Worm (Caenorhabditis elegans) whole organism, young adult: ENCODE results near the gene nhr-120.
A peak's percentile ranks its signal among the peaks of the same experiment; 100 is the strongest.

Source experiments
- F23B12.7 ChIP-seq: sonication (generic microtip); optimal IDR thresholded peaks from 2 replicates; lab custom pipeline; 2017; ENCODE audit warnings: missing genetic modification characterization, mild to moderate bottlenecking, missing compliant biosample characterization, antibody characterized with exemption, moderate library complexity; ENCODE audit not compliant: insufficient read depth
- F33H1.4 ChIP-seq: fragments of 200-800 bp; sonication (Bioruptor generic); IDR thresholded peaks from 2 replicates; pipeline ENCODE4 v1.3.6; 2022; ENCODE audit warnings: missing genetic modification reagents, missing genetic modification characterization, missing compliant biosample characterization
- F39B2.1 ChIP-seq: fragments of 200-800 bp; sonication (Bioruptor generic); IDR thresholded peaks from 2 replicates; pipeline ENCODE4 v1.3.6; 2022; ENCODE audit warnings: missing genetic modification reagents, missing genetic modification characterization, missing compliant biosample characterization
- F57A8.1 ChIP-seq: fragments of 200-800 bp; sonication (Bioruptor generic); optimal IDR thresholded peaks from 2 replicates; lab custom pipeline; 2018; ENCODE audit warnings: mild to moderate bottlenecking, missing genetic modification characterization, moderate library complexity, missing compliant biosample characterization
- F57C9.4 ChIP-seq: sonication (generic microtip); optimal IDR thresholded peaks from 2 replicates; lab custom pipeline; 2017; ENCODE audit warnings: mild to moderate bottlenecking, missing genetic modification characterization, missing compliant biosample characterization
- Y53F4B.3 ChIP-seq: fragments of 200-800 bp; sonication (Bioruptor generic); IDR thresholded peaks from 2 replicates; pipeline ENCODE4 v1.3.6; 2022; ENCODE audit warnings: missing genetic modification reagents, missing genetic modification characterization, missing compliant biosample characterization
- Y56A3A.18 ChIP-seq: fragments of 200-800 bp; sonication (Bioruptor generic); IDR thresholded peaks from 2 replicates; pipeline ENCODE4 v1.3.6; 2022; ENCODE audit warnings: missing genetic modification reagents, missing genetic modification characterization, missing compliant biosample characterization
- ZK185.1 ChIP-seq: sonication (generic microtip); optimal IDR thresholded peaks from 2 replicates; lab custom pipeline; 2016; ENCODE audit warnings: mild to moderate bottlenecking, missing genetic modification characterization, missing compliant biosample characterization; ENCODE audit not compliant: poor library complexity, severe bottlenecking
- attf-3 ChIP-seq: fragments of 200-800 bp; sonication (Bioruptor generic); conservative IDR thresholded peaks from 2 replicates; pipeline ENCODE4 v1.3.6; 2022; ENCODE audit warnings: missing genetic modification reagents, missing genetic modification characterization, missing compliant biosample characterization
- ceh-100 ChIP-seq: fragments of 200-800 bp; sonication (Bioruptor generic); IDR thresholded peaks from 2 replicates; pipeline ENCODE4 v1.3.6; 2022; ENCODE audit warnings: missing genetic modification reagents, missing genetic modification characterization, missing compliant biosample characterization
- ceh-27 ChIP-seq: fragments of 200-800 bp; sonication (Bioruptor generic); optimal IDR thresholded peaks from 2 replicates; lab custom pipeline; 2018; ENCODE audit warnings: mild to moderate bottlenecking, missing genetic modification characterization, moderate library complexity, missing compliant biosample characterization
- dox-1 ChIP-seq: fragments of 200-800 bp; sonication (Bioruptor generic); IDR thresholded peaks from 2 replicates; pipeline ENCODE4 v1.3.6; 2022; ENCODE audit warnings: missing genetic modification reagents, missing genetic modification characterization, missing compliant biosample characterization
- dpff-1 ChIP-seq: sonication (generic microtip); optimal IDR thresholded peaks from 2 replicates; lab custom pipeline; 2017; ENCODE audit warnings: mild to moderate bottlenecking, missing genetic modification characterization, missing compliant biosample characterization
- egl-18 ChIP-seq: fragments of 200-800 bp; sonication (Bioruptor generic); IDR thresholded peaks from 2 replicates; pipeline ENCODE4 v1.3.6; 2022; ENCODE audit warnings: missing genetic modification reagents, missing genetic modification characterization, missing compliant biosample characterization
- ets-4 ChIP-seq: fragments of 200-800 bp; sonication (Bioruptor generic); optimal IDR thresholded peaks from 2 replicates; lab custom pipeline; 2018; ENCODE audit warnings: mild to moderate bottlenecking, missing genetic modification characterization, missing compliant biosample characterization
- let-607 ChIP-seq, 2 experiments: fragments of 200-800 bp in 1 of 2; sonication (Bioruptor generic) in 1 of 2; sonication (generic microtip) in 1 of 2; optimal IDR thresholded peaks; 2 replicates each; lab custom pipeline; 2016 to 2018; ENCODE audit warnings: mild to moderate bottlenecking in 2 of 2, missing compliant biosample characterization in 2 of 2, missing genetic modification characterization in 2 of 2, moderate library complexity in 2 of 2, missing genotype in 1 of 2
- lin-35 ChIP-seq, 3 experiments: fragments of 150-350 bp in 2 of 3; sonication (generic microtip) in 1 of 3; optimal IDR thresholded peaks; 2 replicates each; lab custom pipeline; 2014 to 2018; ENCODE audit warnings: missing biosample characterization in 3 of 3, missing genetic modification characterization in 3 of 3, missing genetic modification reagents in 3 of 3
- lir-1 ChIP-seq: fragments of 200-800 bp; sonication (Bioruptor generic); conservative IDR thresholded peaks from 2 replicates; pipeline ENCODE4 v1.3.6; 2022; ENCODE audit warnings: missing genetic modification reagents, missing genetic modification characterization, missing compliant biosample characterization
- mcd-1 ChIP-seq: fragments of 200-800 bp; sonication (Bioruptor generic); IDR thresholded peaks from 2 replicates; pipeline ENCODE4 v1.3.6; 2022; ENCODE audit warnings: missing genetic modification reagents, missing genetic modification characterization, missing compliant biosample characterization
- mxl-1 ChIP-seq: sonication (generic microtip); optimal IDR thresholded peaks from 2 replicates; lab custom pipeline; 2016; ENCODE audit warnings: missing genetic modification characterization, missing compliant biosample characterization
- nhr-179 ChIP-seq: sonication (generic microtip); optimal IDR thresholded peaks from 2 replicates; lab custom pipeline; 2016; ENCODE audit warnings: mild to moderate bottlenecking, missing genetic modification characterization, missing compliant biosample characterization
- nhr-80 ChIP-seq: sonication (generic microtip); optimal IDR thresholded peaks from 2 replicates; lab custom pipeline; 2016; ENCODE audit warnings: missing genetic modification characterization, missing compliant biosample characterization
- rec-8 ChIP-seq, 2 experiments: sonication (generic microtip); optimal IDR thresholded peaks; 2 replicates each; lab custom pipeline; 2016; ENCODE audit warnings: mild to moderate bottlenecking in 2 of 2, missing genetic modification characterization in 2 of 2, missing genetic modification reagents in 2 of 2, missing genotype in 2 of 2, missing biosample characterization in 1 of 2, missing compliant biosample characterization in 1 of 2, moderate library complexity in 1 of 2
- snpc-1.1 ChIP-seq: sonication (generic microtip); optimal IDR thresholded peaks from 2 replicates; lab custom pipeline; 2017; ENCODE audit warnings: missing genetic modification characterization, mild to moderate bottlenecking, missing compliant biosample characterization, antibody characterized with exemption, moderate library complexity, missing genotype, missing genetic modification reagents; ENCODE audit not compliant: insufficient read depth
- snpc-1.3 ChIP-seq: sonication (generic microtip); optimal IDR thresholded peaks from 2 replicates; lab custom pipeline; 2017; ENCODE audit warnings: missing genetic modification characterization, mild to moderate bottlenecking, missing compliant biosample characterization, antibody characterized with exemption, moderate library complexity, missing genotype, missing genetic modification reagents; ENCODE audit not compliant: insufficient read depth
- snpc-4 ChIP-seq, 5 experiments: fragments of 150-350 bp in 1 of 5; sonication (generic microtip) in 4 of 5; optimal IDR thresholded peaks; 2 replicates each; lab custom pipeline; 2014 to 2018; ENCODE audit warnings: missing genetic modification characterization in 5 of 5, missing biosample characterization in 3 of 5, antibody characterized with exemption in 2 of 5, mild to moderate bottlenecking in 2 of 5, missing compliant biosample characterization in 2 of 5, missing genotype in 2 of 5, moderate library complexity in 2 of 5, missing genetic modification reagents in 1 of 5
- tbp1 ChIP-seq: fragments of 200-800 bp; sonication (Bioruptor generic); optimal IDR thresholded peaks from 2 replicates; lab custom pipeline; 2018; ENCODE audit warnings: mild to moderate bottlenecking, missing genetic modification characterization, missing compliant biosample characterization
- unc-130 ChIP-seq: sonication (generic microtip); optimal IDR thresholded peaks from 2 replicates; lab custom pipeline; 2016; ENCODE audit warnings: missing genetic modification reagents, missing genetic modification characterization, missing compliant biosample characterization
- unc-62 ChIP-seq: fragments of 150-350 bp; optimal IDR thresholded peaks from 2 replicates; lab custom pipeline; 2014; ENCODE audit warnings: missing biosample characterization, missing genetic modification reagents, missing genetic modification characterization
- ztf-22 ChIP-seq: fragments of 200-800 bp; sonication (Bioruptor generic); optimal IDR thresholded peaks from 2 replicates; lab custom pipeline; 2018; ENCODE audit warnings: mild to moderate bottlenecking, missing genetic modification characterization, moderate library complexity, missing compliant biosample characterization

The nhr-120 gene

DNA sequence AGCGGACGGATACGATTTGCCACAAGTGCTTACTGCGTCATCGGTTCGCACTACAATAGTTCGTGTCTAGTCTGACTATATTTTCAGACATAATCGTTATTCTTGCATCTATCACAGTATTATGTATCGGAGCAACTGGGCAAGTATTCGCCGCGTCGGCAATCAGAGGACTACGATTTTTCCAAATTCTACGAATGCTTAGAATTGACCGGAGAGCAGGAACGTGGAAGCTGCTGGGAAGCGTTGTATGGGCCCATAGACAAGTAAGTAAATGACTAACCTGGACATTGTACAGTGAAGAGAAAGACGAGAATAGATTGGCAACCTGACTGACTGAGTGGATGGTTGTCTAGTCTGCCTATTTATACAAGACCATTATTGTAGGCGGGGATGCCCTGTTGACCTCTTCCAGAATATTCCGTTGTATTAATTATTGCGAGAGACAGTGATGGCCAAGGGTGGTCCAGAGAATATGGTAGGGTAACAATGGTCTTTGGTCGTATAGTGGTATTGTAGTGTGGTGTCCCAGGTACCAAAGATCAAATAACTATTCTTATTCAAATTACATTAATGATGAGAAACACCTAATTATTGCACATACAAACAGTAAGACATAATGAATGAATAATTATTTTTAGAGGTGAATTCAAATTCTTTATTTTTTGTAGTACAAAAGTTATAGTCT is 17.7 kb downstream of the nhr-120 start, which contains the start of gene clec-266:
Gene clec-266, minus strand, starts transcription at position 364 of the 685 bp plus-strand sequence.
- no peak for TF ChIP-seq mcd-1 (GFP tag; lab: Robert Waterston, UW)
- no peak for TF ChIP-seq dpff-1 (tag; lab: Kevin White, UChicago)
- TF ChIP-seq mxl-1 (tag; lab: Kevin White, UChicago), result no peak
- TF ChIP-seq ztf-22 (GFP tag; lab: Kevin White, UChicago), result no peak
- no peak for TF ChIP-seq nhr-179 (tag; lab: Kevin White, UChicago)
- TF ChIP-seq ZK185.1, result no peak
- TF ChIP-seq ceh-27 (GFP tag; lab: Kevin White, UChicago), result no peak
- TF ChIP-seq ets-4 (GFP tag; lab: Kevin White, UChicago), result no peak
- TF ChIP-seq Y56A3A.18 (GFP tag; lab: Robert Waterston, UW), result no peak
- no peak for TF ChIP-seq egl-18 (GFP tag; lab: Robert Waterston, UW)

DNA sequence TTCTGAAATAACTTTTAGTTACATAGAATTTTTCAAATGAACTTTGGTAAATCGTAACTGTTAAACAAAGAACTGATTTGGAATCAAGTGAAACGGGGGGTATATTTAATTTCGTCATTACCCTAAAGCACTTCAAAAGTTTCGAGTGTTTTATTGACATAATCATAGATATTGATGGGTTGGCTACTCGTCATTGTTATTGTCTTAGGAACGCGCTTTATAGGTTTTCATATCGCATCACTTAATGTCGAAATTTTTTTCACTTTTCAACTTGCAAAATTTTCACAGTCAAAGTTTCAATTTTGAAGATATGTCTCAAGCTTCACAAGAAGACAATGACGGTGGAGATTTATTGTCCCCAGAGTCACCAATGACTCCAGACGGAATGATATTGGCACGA is 21.7 kb downstream of the nhr-120 start, which contains the start of gene kqt-1:
Gene kqt-1, plus strand, starts transcription at position 301 of the 400 bp plus-strand sequence.
- TF ChIP-seq Y53F4B.3 (GFP tag; lab: Robert Waterston, UW), result no peak
- no peak for TF ChIP-seq snpc-4 (GFP tag; optimal IDR thresholded peaks at IDR 0.05; lab: Kevin White, UChicago)
- TF ChIP-seq snpc-4 (tag; optimal IDR thresholded peaks at IDR 0.05; lab: Kevin White, UChicago), result no peak
- no peak for TF ChIP-seq unc-130
- TF ChIP-seq nhr-80 (tag; lab: Kevin White, UChicago), result no peak
- TF ChIP-seq lir-1 (GFP tag; lab: Robert Waterston, UW), result no peak

DNA sequence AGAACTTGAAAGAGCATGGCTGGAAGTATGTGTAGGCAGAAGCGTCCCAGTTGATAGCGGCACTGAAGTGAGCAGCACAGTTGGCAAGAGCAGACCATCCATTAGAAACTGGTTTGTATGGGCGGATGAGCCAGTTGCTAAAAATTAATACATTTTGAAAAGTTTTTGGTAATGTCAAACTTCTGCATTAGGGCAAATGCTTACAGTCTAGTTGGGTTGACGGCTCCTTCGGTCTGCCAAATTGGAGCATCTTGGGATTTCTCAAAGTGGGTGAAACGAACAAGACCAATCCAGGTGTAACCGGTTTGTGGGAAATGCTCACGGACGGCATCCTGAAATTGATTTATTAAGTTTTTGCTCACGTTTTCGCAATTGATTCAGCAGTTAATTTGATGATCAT is 22.8 kb downstream of the nhr-120 start:
- TF ChIP-seq F33H1.4 (GFP tag; lab: Robert Waterston, UW), result no peak
- no peak for TF ChIP-seq F39B2.1 (GFP tag; lab: Robert Waterston, UW)
- no peak for TF ChIP-seq F57A8.1 (GFP tag; lab: Kevin White, UChicago)
- TF ChIP-seq rec-8 (tag; optimal IDR thresholded peaks at IDR 0.05; lab: Kevin White, UChicago), result no peak
- TF ChIP-seq F23B12.7 (tag; lab: Kevin White, UChicago), result no peak
- no peak for TF ChIP-seq attf-3 (GFP tag; lab: Robert Waterston, UW)
- TF ChIP-seq F57C9.4 (tag; lab: Kevin White, UChicago), result no peak
- TF ChIP-seq ets-4 (GFP tag; lab: Kevin White, UChicago), result no peak
- TF ChIP-seq ceh-100, result no peak
- TF ChIP-seq tbp1, result no peak

DNA sequence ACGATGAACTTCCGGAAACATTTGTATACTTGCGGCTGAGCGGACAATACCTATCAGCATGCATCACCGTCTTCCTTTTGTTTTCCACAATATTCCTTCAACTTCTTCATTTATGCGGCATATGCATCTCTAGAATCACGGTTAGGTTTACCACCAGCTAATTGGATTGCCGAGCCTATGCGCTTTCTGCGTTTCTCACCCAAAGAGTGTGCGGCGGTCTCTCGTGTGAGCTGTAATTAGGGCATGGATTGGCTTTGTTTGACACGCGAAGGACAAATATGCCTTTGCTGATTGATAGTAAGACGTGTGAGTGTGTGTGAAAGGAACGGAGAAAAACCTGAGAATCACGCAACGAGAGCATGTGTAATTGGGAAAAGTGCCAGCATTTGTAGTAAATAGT is 26.9 kb downstream of the nhr-120 start:
- TF ChIP-seq snpc-1.3 (tag; lab: Kevin White, UChicago), result no peak
- 0 out of 2 replicates have a peak, but pooled peaks have one; percentile 17 for TF ChIP-seq dox-1

DNA sequence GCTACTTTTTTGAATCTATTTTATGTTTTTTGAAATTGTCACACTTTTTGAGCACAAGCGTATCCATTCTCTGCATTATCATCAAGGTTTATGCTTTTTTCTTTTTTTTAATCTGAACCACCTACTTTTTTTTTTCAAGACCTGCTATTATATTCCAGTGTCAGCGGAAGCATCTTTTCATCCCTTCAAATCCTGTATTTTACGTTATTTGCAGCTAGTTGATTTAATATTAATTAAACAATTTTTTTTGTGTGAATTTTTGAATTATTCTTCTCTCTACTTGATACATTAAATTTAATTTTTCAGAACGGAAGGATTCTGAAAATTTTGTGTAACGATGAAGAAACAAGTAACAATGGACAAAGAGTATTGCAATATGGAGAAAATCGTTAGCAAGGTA is 30.7 kb downstream of the nhr-120 start, which contains the start of gene C25B8.8:
Gene C25B8.8, plus strand, starts transcription at position 301 of the 400 bp plus-strand sequence.
- no peak for TF ChIP-seq lin-35 (GFP tag; optimal IDR thresholded peaks at IDR 0.05; lab: Kevin White, UChicago)
- no peak for TF ChIP-seq snpc-1.1
- no peak for TF ChIP-seq unc-62 (GFP tag; lab: Kevin White, UChicago)
- TF ChIP-seq let-607 (tag; optimal IDR thresholded peaks at IDR 0.05; lab: Kevin White, UChicago), result no peak
